Fruit fly (Drosophila melanogaster): ENCODE measurements around the gene Yp2.
A peak's percentile ranks its signal among the peaks of the same experiment; 100 is the strongest.

The Yp2 gene

DNA sequence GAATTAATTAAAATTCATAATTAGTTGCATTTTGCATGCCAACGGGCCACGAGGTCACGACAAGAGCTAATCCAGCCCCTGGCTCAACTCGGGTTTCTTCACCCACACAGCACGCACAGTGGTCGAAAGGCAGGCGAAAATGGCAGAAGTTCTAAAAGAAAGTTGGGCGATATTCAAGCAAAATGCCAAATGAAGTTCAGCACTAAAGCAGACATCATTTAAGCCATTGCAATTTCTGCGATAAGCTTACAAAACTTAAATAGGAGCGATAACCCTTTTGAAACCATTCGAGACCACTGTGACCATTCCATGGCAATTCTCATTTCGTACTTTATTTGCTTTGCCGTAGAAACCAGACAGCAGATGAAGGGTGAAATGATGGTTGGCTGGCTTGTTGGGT lies 15.1 kb upstream of the Yp2 start (continued):
- TF ChIP-seq OdsH (GFP tag; optimal IDR thresholded peaks at IDR 0.05) (peak; percentile 49), foxo (GFP tag; optimal IDR thresholded peaks at IDR 0.05) (peak in 1 of 2 experiments; percentile 62), fru (GFP tag; optimal IDR thresholded peaks at IDR 0.05) (peak; percentile 63), N (GFP tag; optimal IDR thresholded peaks at IDR 0.05) (no peak), dsf (GFP tag; optimal IDR thresholded peaks at IDR 0.05; ENCODE audit: borderline replicate concordance) (no peak), Abd-B (GFP tag; optimal IDR thresholded peaks at IDR 0.05) (no peak)

- TF ChIP-seq usp (GFP tag; optimal IDR thresholded peaks at IDR 0.05) (no peak), HLH106 (tag; optimal IDR thresholded peaks at IDR 0.05) (no peak), Dfd (GFP tag; optimal IDR thresholded peaks at IDR 0.05) (no peak), Myc (optimal IDR thresholded peaks at IDR 0.05) (no peak), Abd-B (GFP tag; optimal IDR thresholded peaks at IDR 0.05) (no peak), CG9705 (GFP tag; optimal IDR thresholded peaks at IDR 0.05) (no peak), pan (optimal IDR thresholded peaks at IDR 0.05) (no peak), Hr78 (GFP tag; optimal IDR thresholded peaks at IDR 0.05) (no peak), GATAd (GFP tag; optimal IDR thresholded peaks at IDR 0.05) (no peak), fru (GFP tag; optimal IDR thresholded peaks at IDR 0.05) (no peak), dmrt93B (GFP tag; optimal IDR thresholded peaks at IDR 0.05) (no peak), dl (GFP tag; optimal IDR thresholded peaks at IDR 0.05; ENCODE audit: insufficient read depth in 1 of 2, partially characterized antibody in 2 of 2) (no peak), h (GFP tag; optimal IDR thresholded peaks at IDR 0.05) (no peak), br (GFP tag; optimal IDR thresholded peaks at IDR 0.05) (no peak)
Observed at dm6 chrX:10061327-10061726, 8.9 kb upstream of the Yp2 start, which contains the start of gene Gr9a. TSS of gene Gr9a (plus strand) at chrX:10061627.

DNA sequence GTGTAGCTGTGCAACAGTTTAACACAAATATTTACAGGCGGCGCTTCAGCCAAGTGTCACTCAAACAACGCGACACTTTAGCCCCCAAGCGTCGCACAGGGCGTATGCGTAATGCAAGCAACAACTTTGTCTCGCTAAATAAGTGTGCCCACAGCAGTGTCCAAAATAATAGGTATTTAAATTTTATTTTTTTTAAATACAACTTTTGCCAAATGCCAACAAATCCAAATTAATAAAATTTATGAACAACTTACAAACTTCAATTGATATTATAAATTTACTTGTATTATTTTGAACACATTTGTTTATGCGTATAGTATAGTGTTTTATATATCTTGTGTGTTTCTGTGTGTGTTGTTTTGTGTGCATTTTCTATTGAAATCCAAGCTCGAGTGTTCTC lies 5.5 kb upstream of the Yp2 start:
- TF ChIP-seq CrebA (GFP tag; optimal IDR thresholded peaks at IDR 0.05; ENCODE audit: borderline replicate concordance) (no peak), sage (GFP tag; optimal IDR thresholded peaks at IDR 0.05) (no peak), Hnf4 (GFP tag; optimal IDR thresholded peaks at IDR 0.05) (no peak), Abd-B (GFP tag; optimal IDR thresholded peaks at IDR 0.05) (no peak), rgr (GFP tag; optimal IDR thresholded peaks at IDR 0.05) (no peak), Dfd (GFP tag; optimal IDR thresholded peaks at IDR 0.05) (no peak), psq (GFP tag; optimal IDR thresholded peaks at IDR 0.05) (no peak), sv (GFP tag; optimal IDR thresholded peaks at IDR 0.05) (no peak), Hr78 (GFP tag; optimal IDR thresholded peaks at IDR 0.05) (no peak), dsf (GFP tag; optimal IDR thresholded peaks at IDR 0.05; ENCODE audit: borderline replicate concordance) (no peak), Mio (GFP tag; optimal IDR thresholded peaks at IDR 0.05) (no peak), Rel (GFP tag; optimal IDR thresholded peaks at IDR 0.05) (no peak), Rel (tag; optimal IDR thresholded peaks at IDR 0.05) (no peak), HLH106 (tag; optimal IDR thresholded peaks at IDR 0.05) (no peak), brk (GFP tag; optimal IDR thresholded peaks at IDR 0.05) (no peak), Sp1 (GFP tag; optimal IDR thresholded peaks at IDR 0.05) (no peak), pan (optimal IDR thresholded peaks at IDR 0.05) (no peak), tai (GFP tag; optimal IDR thresholded peaks at IDR 0.05) (no peak), h (GFP tag; optimal IDR thresholded peaks at IDR 0.05) (no peak), OdsH (GFP tag; optimal IDR thresholded peaks at IDR 0.05) (no peak), usp (GFP tag; optimal IDR thresholded peaks at IDR 0.05) (no peak)

dm6 chrX:10053547-10053946 lies 1.1 kb upstream of the Yp2 start, which contains the start of gene Yp1:
TSS of gene Yp1 (plus strand) at chrX:10053811.
- TF ChIP-seq ey (GFP tag; optimal IDR thresholded peaks at IDR 0.05) (no peak), dsf (GFP tag; optimal IDR thresholded peaks at IDR 0.05; ENCODE audit: borderline replicate concordance) (no peak), Vsx2 (GFP tag; optimal IDR thresholded peaks at IDR 0.05; ENCODE audit: partially characterized antibody) (no peak), dl (GFP tag; optimal IDR thresholded peaks at IDR 0.05; ENCODE audit: insufficient read depth in 1 of 2, partially characterized antibody in 2 of 2) (no peak), Jra (GFP tag; optimal IDR thresholded peaks at IDR 0.05) (no peak), N (GFP tag; optimal IDR thresholded peaks at IDR 0.05) (no peak), foxo (GFP tag; optimal IDR thresholded peaks at IDR 0.05) (no peak), lola (GFP tag; optimal IDR thresholded peaks at IDR 0.05) (no peak), psq (GFP tag; optimal IDR thresholded peaks at IDR 0.05) (no peak), br (GFP tag; optimal IDR thresholded peaks at IDR 0.05) (no peak), Hr78 (GFP tag; optimal IDR thresholded peaks at IDR 0.05) (no peak)
